Fruit fly (Drosophila melanogaster): ENCODE measurements around the gene spn-A.

Gene spn-A

DNA sequence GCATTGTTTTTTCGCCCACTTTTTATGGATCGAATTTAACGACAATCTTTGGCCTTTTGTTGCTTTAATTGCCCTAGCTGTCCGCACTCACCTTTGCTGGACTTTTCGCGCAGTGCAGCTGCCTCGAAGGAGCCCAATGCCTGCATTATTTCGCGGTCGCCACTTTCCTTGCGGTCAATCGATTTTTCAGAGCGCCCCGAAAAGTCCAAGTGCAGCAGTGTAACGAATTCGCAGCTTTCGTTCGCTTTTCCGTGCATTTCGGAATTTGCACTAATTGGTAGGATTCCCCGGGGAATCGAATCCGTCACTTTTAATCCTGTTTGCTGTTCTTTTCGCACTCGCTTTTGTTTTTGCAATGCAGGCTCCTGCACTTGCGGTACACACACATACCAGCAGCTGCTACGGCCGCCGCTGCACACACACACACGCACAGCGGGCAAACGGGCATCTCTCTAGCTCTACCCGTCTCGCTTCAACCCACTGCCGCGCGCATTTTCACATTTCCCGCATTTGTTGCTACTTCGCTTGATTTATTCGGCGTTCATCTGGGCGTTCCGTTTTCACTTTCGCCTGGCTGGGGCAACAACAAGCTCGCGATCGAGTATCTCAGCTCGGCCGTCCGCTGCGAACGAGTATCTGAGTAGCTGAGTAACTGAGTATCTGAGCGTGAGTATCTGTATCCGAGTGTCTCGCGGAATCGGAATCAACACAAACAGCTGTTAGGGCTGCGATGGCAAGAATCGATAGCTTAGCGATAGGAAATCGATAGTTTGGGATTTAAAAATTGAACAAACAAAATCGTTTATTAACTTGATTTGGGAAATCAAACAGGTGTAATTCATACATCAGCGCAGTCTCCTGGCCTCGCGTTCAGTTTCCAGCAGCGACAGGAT, 34.0 kb downstream of the spn-A start, which contains the start of gene Mgat2 (continued):
- peak; percentile 21; the same call in 1 of the 2 replicates for TF ChIP-seq CG32532 (GFP tag; IDR thresholded peaks at IDR 0.05)
- TF ChIP-seq CG6791 (GFP tag; IDR thresholded peaks at IDR 0.05; ENCODE audit: partially characterized antibody), result peak; percentile 86
- no peak for TF ChIP-seq CG12942 (GFP tag; optimal IDR thresholded peaks at IDR 0.05)
- no peak for TF ChIP-seq lilli (GFP tag; optimal IDR thresholded peaks at IDR 0.05)
- no peak for TF ChIP-seq Abd-B (GFP tag; optimal IDR thresholded peaks at IDR 0.05)
- no peak for TF ChIP-seq toy (GFP tag; IDR thresholded peaks at IDR 0.05)
- no peak for TF ChIP-seq exex (tag; optimal IDR thresholded peaks at IDR 0.05)
- TF ChIP-seq CG13894 (tag; optimal IDR thresholded peaks at IDR 0.05), result peak; percentile 48
- TF ChIP-seq salm (tag; optimal IDR thresholded peaks at IDR 0.05), result peak; percentile 49
- TF ChIP-seq fd102C (GFP tag; optimal IDR thresholded peaks at IDR 0.05), result no peak
- TF ChIP-seq CG9932 (GFP tag; IDR thresholded peaks at IDR 0.05), result peak; percentile 23; the same call in 1 of the 2 replicates
- TF ChIP-seq dysf (GFP tag; IDR thresholded peaks at IDR 0.05), result no peak
- no peak for TF ChIP-seq NC2α (GFP tag; optimal IDR thresholded peaks at IDR 0.05)
- TF ChIP-seq fu2 (GFP tag; optimal IDR thresholded peaks at IDR 0.05), result no peak
- no peak for TF ChIP-seq Tbp (GFP tag; optimal IDR thresholded peaks at IDR 0.05)
- TF ChIP-seq Dll (GFP tag; IDR thresholded peaks at IDR 0.05; ENCODE audit: partially characterized antibody), result peak; percentile 96
- TF ChIP-seq gt (GFP tag; IDR thresholded peaks at IDR 0.05), result peak; percentile 33; the same call in 1 of the 2 replicates
- peak; percentile 85 for TF ChIP-seq E2f2 (GFP tag; IDR thresholded peaks at IDR 0.05)
- TF ChIP-seq CG10147 (GFP tag; optimal IDR thresholded peaks at IDR 0.05), result peak; percentile 44
- peak; percentile 1 for TF ChIP-seq ATbp (GFP tag; optimal IDR thresholded peaks at IDR 0.05)
- no peak for TF ChIP-seq Ssrp (tag; optimal IDR thresholded peaks at IDR 0.05)
- TF ChIP-seq CG8089 (GFP tag; optimal IDR thresholded peaks at IDR 0.05), result no peak
- TF ChIP-seq pum (GFP tag; optimal IDR thresholded peaks at IDR 0.05), result no peak
- no peak for TF ChIP-seq CG15073 (GFP tag; optimal IDR thresholded peaks at IDR 0.05)
- peak; percentile 16 for TF ChIP-seq NfI (GFP tag; optimal IDR thresholded peaks at IDR 0.05)
- peak; percentile 94 for TF ChIP-seq Doc3 (GFP tag; IDR thresholded peaks at IDR 0.05; ENCODE audit: partially characterized antibody)
- no peak for TF ChIP-seq Mad (GFP tag; optimal IDR thresholded peaks at IDR 0.05)
- TF ChIP-seq seq (GFP tag; IDR thresholded peaks at IDR 0.05), result no peak
- TF ChIP-seq CG7271 (tag; optimal IDR thresholded peaks at IDR 0.05), result peak; percentile 13
- no peak for TF ChIP-seq Gug (GFP tag; IDR thresholded peaks at IDR 0.05)
- TF ChIP-seq CG31388 (GFP tag; optimal IDR thresholded peaks at IDR 0.05), result no peak
- no peak for TF ChIP-seq CG7928 (GFP tag; optimal IDR thresholded peaks at IDR 0.05)
- no peak for TF ChIP-seq Atf-2 (GFP tag; optimal IDR thresholded peaks at IDR 0.05)
- TF ChIP-seq usp (GFP tag; optimal IDR thresholded peaks at IDR 0.05), result no peak
- TF ChIP-seq MTF-1 (GFP tag; optimal IDR thresholded peaks at IDR 0.05; ENCODE audit: borderline replicate concordance), result peak; percentile 62
- TF ChIP-seq B-H2 (GFP tag; optimal IDR thresholded peaks at IDR 0.05), result peak; percentile 41
- no peak for TF ChIP-seq shn (GFP tag; optimal IDR thresholded peaks at IDR 0.05)
- no peak for TF ChIP-seq ken (GFP tag; IDR thresholded peaks at IDR 0.05)
- no peak for TF ChIP-seq D19A (tag; optimal IDR thresholded peaks at IDR 0.05)
- peak; percentile 97 for TF ChIP-seq HLHmδ (GFP tag; optimal IDR thresholded peaks at IDR 0.05)
- TF ChIP-seq CG2889 (GFP tag; IDR thresholded peaks at IDR 0.05), result no peak
- no peak for TF ChIP-seq GATAe (GFP tag; conservative IDR thresholded peaks at IDR 0.05)
- peak; percentile 65 for TF ChIP-seq sens (GFP tag)
- TF ChIP-seq CG6683 (GFP tag; optimal IDR thresholded peaks at IDR 0.05), result peak; percentile 10
- TF ChIP-seq mirr (GFP tag; optimal IDR thresholded peaks at IDR 0.05), result peak; percentile 74
- TF ChIP-seq MBD-R2 (GFP tag; IDR thresholded peaks at IDR 0.05), result peak; percentile 15; the same call in 1 of the 2 replicates
- no peak for TF ChIP-seq Camta (GFP tag; optimal IDR thresholded peaks at IDR 0.05)
- no peak for TF ChIP-seq CG7839 (tag; optimal IDR thresholded peaks at IDR 0.05)
- TF ChIP-seq az2 (GFP tag; optimal IDR thresholded peaks at IDR 0.05), result no peak
